Fruit fly (Drosophila melanogaster) whole organism, wandering third instar larva: ENCODE data around the gene CG14052.

Experiments
- Abd-B ChIP-seq: fragments of >200 bp; optimal IDR thresholded peaks from 2 replicates; lab custom pipeline; 2017; ENCODE audit warnings: missing biosample characterization, missing genetic modification characterization
- CG9705 ChIP-seq: fragments of 200-800 bp; sonication (Bioruptor generic); optimal IDR thresholded peaks from 2 replicates; lab custom pipeline; 2018; ENCODE audit warnings: missing biosample characterization, mild to moderate bottlenecking, missing genetic modification characterization
- CrebA ChIP-seq: fragments of 200-800 bp; sonication (Bioruptor generic); optimal IDR thresholded peaks from 2 replicates; lab custom pipeline; 2016; ENCODE audit warnings: missing biosample characterization, mild to moderate bottlenecking, missing genetic modification characterization, borderline replicate concordance
- Dif ChIP-seq: fragments of 200-275, 200-300 bp; sonication (Bioruptor generic); optimal IDR thresholded peaks from 2 replicates; lab custom pipeline; 2018; ENCODE audit warnings: missing biosample characterization, missing genetic modification characterization; ENCODE audit not compliant: partially characterized antibody
- HLH106 ChIP-seq: fragments of 200-800 bp; optimal IDR thresholded peaks from 3 replicates; lab custom pipeline; 2019; ENCODE audit warnings: missing biosample characterization, mild to moderate bottlenecking, missing genetic modification characterization, moderate library complexity
- Hnf4 ChIP-seq: fragments of 200-800 bp; sonication (Bioruptor generic); optimal IDR thresholded peaks from 2 replicates; lab custom pipeline; 2016; ENCODE audit warnings: missing biosample characterization, mild to moderate bottlenecking, missing genetic modification characterization
- Hr78 ChIP-seq: fragments of >200 bp; optimal IDR thresholded peaks from 2 replicates; lab custom pipeline; 2017; ENCODE audit warnings: missing biosample characterization, missing genetic modification characterization
- Hr83 ChIP-seq: fragments of 200-300 bp; sonication (Bioruptor generic); optimal IDR thresholded peaks from 2 replicates; lab custom pipeline; 2016; ENCODE audit warnings: missing biosample characterization, mild to moderate bottlenecking, missing genetic modification characterization, moderate library complexity; ENCODE audit not compliant: poor library complexity, severe bottlenecking
- Jra ChIP-seq: sonication (Bioruptor generic); optimal IDR thresholded peaks from 2 replicates; lab custom pipeline; 2016; ENCODE audit warnings: missing biosample characterization, missing genetic modification characterization
- Mio ChIP-seq: sonication (Bioruptor generic); optimal IDR thresholded peaks from 2 replicates; lab custom pipeline; 2016; ENCODE audit warnings: missing biosample characterization, missing genetic modification characterization
- Myc ChIP-seq: fragments of >200 bp; optimal IDR thresholded peaks from 2 replicates; lab custom pipeline; 2017
- N ChIP-seq: fragments of >200 bp; optimal IDR thresholded peaks from 2 replicates; lab custom pipeline; 2018; ENCODE audit warnings: missing biosample characterization, missing external identifiers, missing genetic modification characterization
- OdsH ChIP-seq: fragments of 200-800 bp; sonication (Bioruptor generic); optimal IDR thresholded peaks from 2 replicates; lab custom pipeline; 2016; ENCODE audit warnings: missing biosample characterization, mild to moderate bottlenecking, missing genetic modification characterization
- Rel ChIP-seq, 2 experiments: fragments of 200-800 bp; sonication (Bioruptor generic) in 1 of 2; optimal IDR thresholded peaks; 2 replicates in 1 of 2; 3 replicates in 1 of 2; lab custom pipeline; 2016 to 2019; ENCODE audit warnings: mild to moderate bottlenecking in 2 of 2, missing biosample characterization in 2 of 2, missing genetic modification characterization in 2 of 2, moderate library complexity in 1 of 2
- Sp1 ChIP-seq: fragments of 200-800 bp; sonication (Bioruptor generic); optimal IDR thresholded peaks from 3 replicates; lab custom pipeline; 2019; ENCODE audit warnings: missing biosample characterization, mild to moderate bottlenecking, missing genetic modification characterization, moderate library complexity
- Vsx2 ChIP-seq: fragments of 200-300, 225-300 bp; sonication (Bioruptor generic); optimal IDR thresholded peaks from 2 replicates; lab custom pipeline; 2018; ENCODE audit warnings: missing biosample characterization, missing genetic modification characterization; ENCODE audit not compliant: partially characterized antibody
- brk ChIP-seq: fragments of 200-800 bp; sonication (Bioruptor generic); optimal IDR thresholded peaks from 2 replicates; lab custom pipeline; 2016; ENCODE audit warnings: missing biosample characterization, mild to moderate bottlenecking, missing genetic modification characterization
- dl ChIP-seq, 2 experiments: fragments of 175-275, 200-275 bp in 1 of 2; fragments of 200-275 bp in 1 of 2; sonication (Bioruptor generic); optimal IDR thresholded peaks; lab custom pipeline; 2018; ENCODE audit warnings: mild to moderate bottlenecking in 2 of 2, missing biosample characterization in 2 of 2, missing genetic modification characterization in 2 of 2, moderate library complexity in 2 of 2; ENCODE audit not compliant: partially characterized antibody in 2 of 2, insufficient read depth in 1 of 2
- dmrt93B ChIP-seq: fragments of 200-800 bp; sonication (Bioruptor generic); optimal IDR thresholded peaks from 2 replicates; lab custom pipeline; 2018; ENCODE audit warnings: missing biosample characterization, mild to moderate bottlenecking, missing genetic modification characterization
- dsf ChIP-seq: sonication (Bioruptor generic); optimal IDR thresholded peaks from 2 replicates; lab custom pipeline; 2016; ENCODE audit warnings: missing biosample characterization, missing genetic modification characterization, borderline replicate concordance
- ey ChIP-seq: fragments of 200-800 bp; sonication (Bioruptor generic); optimal IDR thresholded peaks from 2 replicates; lab custom pipeline; 2016; ENCODE audit warnings: missing biosample characterization, missing genetic modification characterization
- foxo ChIP-seq, 2 experiments: fragments of 200-800 bp; sonication (Bioruptor generic); optimal IDR thresholded peaks; 2 replicates in 1 of 2; 3 replicates in 1 of 2; lab custom pipeline; 2016 to 2017; ENCODE audit warnings: missing biosample characterization in 2 of 2, missing genetic modification characterization in 2 of 2
- h ChIP-seq: fragments of 200-800 bp; sonication (Bioruptor generic); optimal IDR thresholded peaks from 3 replicates; lab custom pipeline; 2016; ENCODE audit warnings: missing biosample characterization, mild to moderate bottlenecking, missing genetic modification characterization
- jim ChIP-seq: fragments of 175-275, 200-325 bp; sonication (Bioruptor generic); optimal IDR thresholded peaks from 2 replicates; lab custom pipeline; 2016; ENCODE audit warnings: missing biosample characterization, mild to moderate bottlenecking, missing genetic modification characterization
- psq ChIP-seq: fragments of 200-800 bp; sonication (Bioruptor generic); optimal IDR thresholded peaks from 3 replicates; lab custom pipeline; 2017; ENCODE audit warnings: missing biosample characterization, mild to moderate bottlenecking, missing genetic modification characterization, moderate library complexity
- rgr ChIP-seq: fragments of 200-800 bp; sonication (Bioruptor generic); optimal IDR thresholded peaks from 3 replicates; lab custom pipeline; 2016; ENCODE audit warnings: missing biosample characterization, mild to moderate bottlenecking, missing genetic modification characterization
- sage ChIP-seq: fragments of 200-800 bp; sonication (Bioruptor generic); optimal IDR thresholded peaks from 2 replicates; lab custom pipeline; 2016; ENCODE audit warnings: missing biosample characterization, mild to moderate bottlenecking, missing genetic modification characterization
- sv ChIP-seq: fragments of 200-800 bp; sonication (Bioruptor generic); optimal IDR thresholded peaks from 3 replicates; lab custom pipeline; 2016; ENCODE audit warnings: missing biosample characterization, missing genetic modification characterization
- tai ChIP-seq: sonication (Bioruptor generic); optimal IDR thresholded peaks from 2 replicates; lab custom pipeline; 2016; ENCODE audit warnings: missing biosample characterization, missing genetic modification characterization
- usp ChIP-seq: fragments of >200 bp; optimal IDR thresholded peaks from 2 replicates; lab custom pipeline; 2017; ENCODE audit warnings: missing biosample characterization, missing genetic modification characterization
- woc ChIP-seq: sonication (Bioruptor generic); optimal IDR thresholded peaks from 2 replicates; lab custom pipeline; 2016; ENCODE audit warnings: missing biosample characterization, mild to moderate bottlenecking, missing genetic modification characterization

The CG14052 gene

DNA sequence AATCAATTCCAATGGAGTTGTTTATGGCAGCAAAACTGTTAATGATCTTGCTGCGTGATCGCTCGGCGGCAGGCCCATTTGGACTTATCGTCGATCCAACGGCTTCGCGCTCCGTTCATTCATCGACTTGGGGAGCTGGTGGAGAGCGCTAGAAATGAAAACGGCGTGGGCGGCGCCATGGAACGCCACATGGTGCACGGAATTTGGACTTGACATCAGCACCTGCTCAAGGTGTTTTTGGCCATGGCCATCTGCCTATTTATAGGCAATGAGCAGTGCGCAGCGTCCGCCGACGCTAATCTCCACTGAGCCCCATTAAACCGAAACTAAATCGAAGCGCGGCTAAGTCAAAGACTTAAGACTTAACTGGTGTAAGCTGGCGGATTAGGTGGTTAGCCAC, 5.1 kb upstream of the CG14052 start:
- no peak for TF ChIP-seq ey
- TF ChIP-seq Mio (GFP tag; lab: Kevin White, UChicago) = no peak
- no peak for TF ChIP-seq rgr (GFP tag; lab: Kevin White, UChicago)
- TF ChIP-seq dsf (GFP tag; lab: Kevin White, UChicago) = no peak
- TF ChIP-seq dmrt93B (GFP tag; lab: Kevin White, UChicago) = no peak
- no peak for TF ChIP-seq N (GFP tag; lab: Kevin White, UChicago)
- no peak for TF ChIP-seq Jra (GFP tag; lab: Kevin White, UChicago)
- TF ChIP-seq Rel (GFP tag; optimal IDR thresholded peaks at IDR 0.05; lab: Kevin White, UChicago) = no peak
- TF ChIP-seq Rel (tag; optimal IDR thresholded peaks at IDR 0.05; lab: Kevin White, UChicago) = no peak
- no peak for TF ChIP-seq Sp1 (GFP tag; lab: Kevin White, UChicago)
- no peak for TF ChIP-seq brk (GFP tag; lab: Kevin White, UChicago)
- TF ChIP-seq woc (GFP tag; lab: Kevin White, UChicago) = no peak
- no peak for TF ChIP-seq Dif (GFP tag; lab: Kevin White, UChicago)

DNA sequence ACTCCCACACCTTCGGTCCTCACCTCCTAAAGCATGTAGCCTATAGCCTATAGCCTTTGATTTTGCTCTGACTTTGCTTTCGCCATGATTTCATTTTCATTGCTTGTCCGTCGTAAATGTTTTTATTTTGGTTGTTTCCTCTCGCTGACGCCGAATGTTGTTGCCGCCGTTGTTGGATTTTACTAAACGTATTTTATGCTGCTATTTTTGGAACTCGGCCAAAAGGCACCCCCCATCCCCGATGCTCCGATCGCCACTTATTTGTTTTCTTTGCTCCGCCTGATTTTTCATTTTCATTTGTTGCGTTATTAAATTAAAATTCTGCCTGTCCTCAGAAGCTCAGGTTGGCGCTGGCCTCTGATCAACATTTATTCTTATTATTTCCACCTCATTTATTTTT, 4.3 kb upstream of the CG14052 start:
- no peak for TF ChIP-seq h (GFP tag; lab: Kevin White, UChicago)
- TF ChIP-seq psq (GFP tag; lab: Kevin White, UChicago) = no peak
- no peak for TF ChIP-seq Mio (GFP tag; lab: Kevin White, UChicago)
- TF ChIP-seq HLH106 = no peak
- no peak for TF ChIP-seq Myc (lab: Kevin White, UChicago)
- TF ChIP-seq Sp1 (GFP tag; lab: Kevin White, UChicago) = no peak
- no peak for TF ChIP-seq Hnf4 (GFP tag; lab: Kevin White, UChicago)
- TF ChIP-seq sage = no peak
- TF ChIP-seq tai = no peak
- TF ChIP-seq Vsx2 = no peak
- no peak for TF ChIP-seq OdsH (GFP tag; lab: Kevin White, UChicago)
- no peak for TF ChIP-seq Jra (GFP tag; lab: Kevin White, UChicago)

DNA sequence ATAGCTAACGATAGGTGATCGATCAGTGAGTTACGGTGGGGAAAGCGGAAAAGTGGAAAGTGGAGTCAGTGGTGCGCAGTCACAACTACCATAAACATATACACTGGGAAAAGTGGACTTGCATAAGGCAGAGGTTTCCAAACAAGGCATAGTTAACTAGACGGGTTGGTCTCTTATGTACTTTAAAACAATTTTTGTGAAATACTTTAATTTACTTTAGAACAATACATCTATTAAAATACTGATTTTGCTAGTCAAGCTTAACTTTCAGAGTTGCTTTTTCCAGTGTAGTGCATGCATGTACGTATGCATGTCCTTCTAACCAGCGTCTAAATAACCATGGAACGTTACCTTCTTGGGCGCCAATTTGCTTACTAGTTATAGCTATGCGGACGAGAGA, 3.7 kb upstream of the CG14052 start:
- no peak for TF ChIP-seq sv (GFP tag; lab: Kevin White, UChicago)

DNA sequence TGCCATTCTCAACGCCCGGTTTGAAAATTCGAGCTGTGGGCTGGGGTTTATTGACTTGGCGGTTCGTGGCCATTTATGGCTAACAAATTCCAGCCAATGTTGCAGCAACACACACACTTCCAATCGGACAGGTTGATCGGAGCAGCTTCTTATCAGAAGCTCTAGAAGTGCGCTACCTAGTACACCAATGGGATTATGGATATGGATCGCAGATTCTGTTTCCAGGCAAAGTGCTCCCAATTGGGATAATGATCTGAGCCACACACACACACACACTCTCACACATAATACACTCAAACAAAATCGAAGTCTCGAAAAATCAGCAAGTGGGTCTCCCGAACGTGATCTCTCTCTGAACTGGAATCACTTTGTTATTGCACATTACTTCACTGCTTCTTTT, 2.0 kb upstream of the CG14052 start:
- TF ChIP-seq CrebA (GFP tag; lab: Kevin White, UChicago) = no peak
- TF ChIP-seq woc (GFP tag; lab: Kevin White, UChicago) = no peak
- TF ChIP-seq sv (GFP tag; lab: Kevin White, UChicago) = no peak
- TF ChIP-seq N (GFP tag; lab: Kevin White, UChicago) = no peak
- TF ChIP-seq Sp1 (GFP tag; lab: Kevin White, UChicago) = no peak
- no peak for TF ChIP-seq jim (GFP tag; lab: Kevin White, UChicago)
- no peak for TF ChIP-seq Abd-B (GFP tag; lab: Kevin White, UChicago)
- TF ChIP-seq foxo (GFP tag; optimal IDR thresholded peaks at IDR 0.05; lab: Kevin White, UChicago) = no peak
- no peak for TF ChIP-seq Hr83 (GFP tag; lab: Kevin White, UChicago)
- TF ChIP-seq CG9705 (GFP tag; lab: Kevin White, UChicago) = no peak
- TF ChIP-seq dsf (GFP tag; lab: Kevin White, UChicago) = no peak
- no peak for TF ChIP-seq h (GFP tag; lab: Kevin White, UChicago)
- TF ChIP-seq OdsH (GFP tag; lab: Kevin White, UChicago) = no peak
- TF ChIP-seq Hr78 (GFP tag; lab: Kevin White, UChicago) = no peak
- TF ChIP-seq dl (GFP tag; optimal IDR thresholded peaks at IDR 0.05; lab: Kevin White, UChicago; ENCODE audit: insufficient read depth in 1 of 2, partially characterized antibody in 2 of 2) = no peak
- TF ChIP-seq usp = no peak
- no peak for TF ChIP-seq ey
- TF ChIP-seq Vsx2 = no peak
- TF ChIP-seq Hnf4 (GFP tag; lab: Kevin White, UChicago) = no peak
- TF ChIP-seq, all 38 proteins: peak for 0
